Fruit fly (Drosophila melanogaster) whole organism, embryonic: ENCODE results near the gene CG13390.

Source experiments
- Atf-2 ChIP-seq: fragments of 200-800 bp; sonication (Bioruptor generic); optimal IDR thresholded peaks from 2 replicates; lab custom pipeline; 2016; ENCODE audit warnings: missing biosample characterization, missing genetic modification characterization
- B-H1 ChIP-seq: fragments of 200-800 bp; sonication (Bioruptor generic); IDR thresholded peaks from 3 replicates; pipeline ENCODE4 v1.3.6; 2022; ENCODE audit warnings: missing biosample characterization, missing genetic modification characterization
- Blimp-1 ChIP-seq: fragments of 200-800 bp; sonication (Bioruptor generic); optimal IDR thresholded peaks from 3 replicates; lab custom pipeline; 2018; ENCODE audit warnings: missing biosample characterization, missing genetic modification characterization, mild to moderate bottlenecking, moderate library complexity, missing genetic modification reagents
- Bteb2 ChIP-seq: fragments of 200-800 bp; sonication (Bioruptor generic); optimal IDR thresholded peaks from 2 replicates; lab custom pipeline; 2016; ENCODE audit warnings: missing biosample characterization, missing genetic modification characterization
- CG10147 ChIP-seq: fragments of 200-800 bp; sonication (Bioruptor generic); optimal IDR thresholded peaks from 2 replicates; lab custom pipeline; 2019; ENCODE audit warnings: missing biosample characterization, mild to moderate bottlenecking, missing genetic modification characterization, moderate library complexity
- CG10959 ChIP-seq: fragments of 200-800 bp; sonication (Bioruptor generic); IDR thresholded peaks from 2 replicates; pipeline ENCODE4 v1.3.6; 2022; ENCODE audit warnings: missing biosample characterization, missing genetic modification characterization
- CG12219 ChIP-seq: fragments of 200-800 bp; sonication (Bioruptor generic); optimal IDR thresholded peaks from 3 replicates; lab custom pipeline; 2018; ENCODE audit warnings: missing biosample characterization, mild to moderate bottlenecking, missing genetic modification characterization
- CG12942 ChIP-seq: fragments of 200-800 bp; sonication (Bioruptor generic); optimal IDR thresholded peaks from 3 replicates; lab custom pipeline; 2016; ENCODE audit warnings: missing biosample characterization, missing genetic modification characterization
- CG13296 ChIP-seq: fragments of 200-800 bp; sonication (Bioruptor generic); optimal IDR thresholded peaks from 3 replicates; lab custom pipeline; 2018; ENCODE audit warnings: missing biosample characterization, mild to moderate bottlenecking, missing genetic modification characterization
- CG13775 ChIP-seq: fragments of 200-800 bp; sonication (Bioruptor generic); optimal IDR thresholded peaks from 3 replicates; lab custom pipeline; 2017; ENCODE audit warnings: missing biosample characterization, mild to moderate bottlenecking, missing genetic modification characterization
- CG16863 ChIP-seq: fragments of 200-800 bp; sonication (Bioruptor generic); optimal IDR thresholded peaks from 3 replicates; lab custom pipeline; 2016; ENCODE audit warnings: missing biosample characterization, missing genetic modification characterization
- CG17328 ChIP-seq: fragments of 200-800 bp; sonication (Bioruptor generic); IDR thresholded peaks from 2 replicates; pipeline ENCODE4 v1.3.6; 2022; ENCODE audit warnings: missing biosample characterization, missing genetic modification characterization
- CG2199 ChIP-seq: fragments of 200-800 bp; sonication (Bioruptor generic); IDR thresholded peaks from 3 replicates; pipeline ENCODE4 v1.3.6; 2022; ENCODE audit warnings: missing biosample characterization, missing genetic modification characterization
- CG2712 ChIP-seq: fragments of 200-800 bp; optimal IDR thresholded peaks from 3 replicates; lab custom pipeline; 2019; ENCODE audit warnings: missing biosample characterization, mild to moderate bottlenecking, missing genetic modification characterization, moderate library complexity
- CG32532 ChIP-seq: fragments of 200-800 bp; sonication (Bioruptor generic); IDR thresholded peaks from 2 replicates; pipeline ENCODE4 v1.3.6; 2022; ENCODE audit warnings: missing biosample characterization, missing genetic modification characterization
- CG34376 ChIP-seq: fragments of 200-800 bp; sonication (Bioruptor generic); optimal IDR thresholded peaks from 2 replicates; lab custom pipeline; 2018; ENCODE audit warnings: missing biosample characterization, mild to moderate bottlenecking, missing genetic modification characterization
- CG4360 ChIP-seq: fragments of 200-800 bp; sonication (Bioruptor generic); IDR thresholded peaks from 2 replicates; pipeline ENCODE4 v1.3.6; 2022; ENCODE audit warnings: missing biosample characterization, missing genetic modification characterization
- CG5245 ChIP-seq: fragments of 200-800 bp; sonication (Bioruptor generic); optimal IDR thresholded peaks from 3 replicates; lab custom pipeline; 2016; ENCODE audit warnings: missing biosample characterization, missing genetic modification characterization
- CG6683 ChIP-seq: fragments of 200-800 bp; sonication (Bioruptor generic); optimal IDR thresholded peaks from 2 replicates; lab custom pipeline; 2017; ENCODE audit warnings: missing biosample characterization, mild to moderate bottlenecking, missing genetic modification characterization, missing genetic modification reagents
- CG8089 ChIP-seq: fragments of 200-800 bp; sonication (Bioruptor generic); optimal IDR thresholded peaks from 3 replicates; lab custom pipeline; 2016; ENCODE audit warnings: missing biosample characterization, missing genetic modification characterization
- CG8388 ChIP-seq: fragments of 200-800 bp; sonication (Bioruptor generic); optimal IDR thresholded peaks from 2 replicates; lab custom pipeline; 2019; ENCODE audit warnings: missing biosample characterization, mild to moderate bottlenecking, missing genetic modification characterization, moderate library complexity
- CG9817 ChIP-seq: fragments of 200-800 bp; sonication (Bioruptor generic); optimal IDR thresholded peaks from 2 replicates; lab custom pipeline; 2018; ENCODE audit warnings: missing biosample characterization, mild to moderate bottlenecking, missing genetic modification characterization, moderate library complexity
- CG9876 ChIP-seq: fragments of 200-800 bp; sonication (Bioruptor generic); optimal IDR thresholded peaks from 2 replicates; lab custom pipeline; 2016; ENCODE audit warnings: missing biosample characterization, missing genetic modification characterization
- CG9932 ChIP-seq: fragments of 200-800 bp; sonication (Bioruptor generic); IDR thresholded peaks from 2 replicates; pipeline ENCODE4 v1.3.6; 2022; ENCODE audit warnings: missing biosample characterization, missing genetic modification characterization
- CoRest ChIP-seq: fragments of 200-800 bp; sonication (Bioruptor generic); optimal IDR thresholded peaks from 3 replicates; lab custom pipeline; 2018; ENCODE audit warnings: missing biosample characterization, mild to moderate bottlenecking, missing genetic modification characterization, moderate library complexity
- Deaf1 ChIP-seq: fragments of 200-800 bp; optimal IDR thresholded peaks from 3 replicates; lab custom pipeline; 2019; ENCODE audit warnings: missing biosample characterization, mild to moderate bottlenecking, missing genetic modification characterization, moderate library complexity
- Elba2 ChIP-seq: fragments of 200-800 bp; sonication (Bioruptor generic); optimal IDR thresholded peaks from 3 replicates; lab custom pipeline; 2016; ENCODE audit warnings: missing biosample characterization, missing genetic modification characterization
- Ets97D ChIP-seq: fragments of 200-800 bp; sonication (Bioruptor generic); optimal IDR thresholded peaks from 3 replicates; lab custom pipeline; 2016; ENCODE audit warnings: missing biosample characterization, missing genetic modification characterization
- Hey ChIP-seq: fragments of 200-800 bp; sonication (Bioruptor generic); optimal IDR thresholded peaks from 3 replicates; lab custom pipeline; 2018; ENCODE audit warnings: missing biosample characterization, mild to moderate bottlenecking, missing genetic modification characterization
- Hr51 ChIP-seq, 2 experiments: fragments of 200-800 bp; sonication (Bioruptor generic); optimal IDR thresholded peaks; 2 replicates in 1 of 2; 3 replicates in 1 of 2; lab custom pipeline; 2016 to 2018; ENCODE audit warnings: missing biosample characterization in 2 of 2, missing genetic modification characterization in 2 of 2, mild to moderate bottlenecking in 1 of 2, moderate library complexity in 1 of 2
- Nf-YC ChIP-seq: fragments of 200-800 bp; optimal IDR thresholded peaks from 3 replicates; lab custom pipeline; 2019; ENCODE audit warnings: missing biosample characterization, mild to moderate bottlenecking, missing genetic modification characterization, moderate library complexity
- Opbp ChIP-seq: fragments of 200-800 bp; sonication (Bioruptor generic); IDR thresholded peaks from 3 replicates; pipeline ENCODE4 v1.3.6; 2022; ENCODE audit warnings: missing biosample characterization, missing genetic modification characterization; ENCODE audit not compliant: partially characterized antibody
- Pdp1 ChIP-seq, 2 experiments: fragments of 200-800 bp; sonication (Bioruptor generic); optimal IDR thresholded peaks; 3 replicates each; lab custom pipeline; 2016; ENCODE audit warnings: missing biosample characterization in 2 of 2, missing genetic modification characterization in 2 of 2, mild to moderate bottlenecking in 1 of 2, moderate library complexity in 1 of 2
- Spps ChIP-seq: fragments of 200-800 bp; sonication (Bioruptor generic); optimal IDR thresholded peaks from 2 replicates; lab custom pipeline; 2018; ENCODE audit warnings: missing biosample characterization, mild to moderate bottlenecking, missing genetic modification characterization
- chn ChIP-seq: fragments of 200-800 bp; sonication (Bioruptor generic); optimal IDR thresholded peaks from 2 replicates; lab custom pipeline; 2016; ENCODE audit warnings: missing biosample characterization, missing genetic modification characterization
- corto ChIP-seq: fragments of 200-800 bp; sonication (Bioruptor generic); optimal IDR thresholded peaks from 2 replicates; lab custom pipeline; 2016; ENCODE audit warnings: missing biosample characterization, mild to moderate bottlenecking, missing genetic modification characterization, moderate library complexity
- gce ChIP-seq: fragments of 200-800 bp; sonication (Bioruptor generic); IDR thresholded peaks from 3 replicates; pipeline ENCODE4 v1.3.6; 2022; ENCODE audit warnings: missing biosample characterization, missing genetic modification characterization
- gcm ChIP-seq: fragments of 200-800 bp; sonication (Bioruptor generic); optimal IDR thresholded peaks from 2 replicates; lab custom pipeline; 2019; ENCODE audit warnings: missing biosample characterization, mild to moderate bottlenecking, missing genetic modification characterization, moderate library complexity
- gfzf ChIP-seq: fragments of 200-800 bp; sonication (Bioruptor generic); optimal IDR thresholded peaks from 2 replicates; lab custom pipeline; 2016; ENCODE audit warnings: missing biosample characterization, mild to moderate bottlenecking, missing genetic modification characterization, moderate library complexity
- hb ChIP-seq: fragments of 200-800 bp; sonication (Bioruptor generic); IDR thresholded peaks from 3 replicates; pipeline ENCODE4 v1.3.6; 2022; ENCODE audit warnings: missing biosample characterization, missing genetic modification characterization; ENCODE audit not compliant: partially characterized antibody
- ind ChIP-seq: fragments of 200-800 bp; sonication (Bioruptor generic); optimal IDR thresholded peaks from 3 replicates; lab custom pipeline; 2016; ENCODE audit warnings: missing biosample characterization, missing genetic modification characterization
- nerfin-1 ChIP-seq: fragments of 200-800 bp; sonication (Bioruptor generic); optimal IDR thresholded peaks from 3 replicates; lab custom pipeline; 2019; ENCODE audit warnings: missing biosample characterization, mild to moderate bottlenecking, missing genetic modification characterization, moderate library complexity
- nom ChIP-seq: fragments of 200-800 bp; sonication (Bioruptor generic); optimal IDR thresholded peaks from 2 replicates; lab custom pipeline; 2017; ENCODE audit warnings: missing biosample characterization, missing genetic modification characterization, mild to moderate bottlenecking, moderate library complexity, missing genetic modification reagents
- prd ChIP-seq, 3 experiments: fragments of >200 bp in 2 of 3; fragments of 200-800 bp in 1 of 3; sonication (Bioruptor generic) in 1 of 3; optimal IDR thresholded peaks in 2 of 3; IDR thresholded peaks in 1 of 3; 2 replicates in 2 of 3; 3 replicates in 1 of 3; pipeline versions ENCODE4 v1.3.6 to Lab custom; 2017 to 2022; ENCODE audit warnings: missing biosample characterization in 1 of 3, missing genetic modification characterization in 1 of 3
- pros ChIP-seq: fragments of 200-800 bp; sonication (Bioruptor generic); optimal IDR thresholded peaks from 3 replicates; lab custom pipeline; 2019; ENCODE audit warnings: missing biosample characterization, mild to moderate bottlenecking, missing genetic modification characterization, moderate library complexity
- schlank ChIP-seq: fragments of 200-800 bp; sonication (Bioruptor generic); optimal IDR thresholded peaks from 2 replicates; lab custom pipeline; 2018; ENCODE audit warnings: missing biosample characterization, mild to moderate bottlenecking, missing genetic modification characterization
- slp2 ChIP-seq: fragments of 200-800 bp; sonication (Bioruptor generic); optimal IDR thresholded peaks from 2 replicates; lab custom pipeline; 2016; ENCODE audit warnings: missing biosample characterization, missing genetic modification characterization
- stwl ChIP-seq: fragments of 200-800 bp; sonication (Bioruptor generic); optimal IDR thresholded peaks from 3 replicates; lab custom pipeline; 2018; ENCODE audit warnings: missing biosample characterization, mild to moderate bottlenecking, missing genetic modification characterization, moderate library complexity
- tio ChIP-seq: fragments of 200-800 bp; sonication (Bioruptor generic); optimal IDR thresholded peaks from 2 replicates; lab custom pipeline; 2017; ENCODE audit warnings: missing biosample characterization, missing genetic modification characterization, inconsistent platforms

CG13390 gene

dm6 chr2L:8381508-8382036 lies 5.0 kb upstream of the CG13390 start, which contains the start of gene AlaRS (continued):
- TF ChIP-seq CG9817 (tag; lab: Kevin White, UChicago) (no peak), gcm (GFP tag; lab: Kevin White, UChicago) (peak; percentile 27), Opbp (peak; percentile 50; the same call in 1 of the 3 replicates), CG2712 (tag; lab: Kevin White, UChicago) (peak; percentile 61), Atf-2 (GFP tag; lab: Kevin White, UChicago) (no peak), nerfin-1 (tag; lab: Kevin White, UChicago) (peak; percentile 30), CG32532 (no peak; the same call in 1 of the 2 replicates), CG12219 (GFP tag; lab: Kevin White, UChicago) (peak; percentile 3), tio (GFP tag; lab: Kevin White, UChicago) (no peak), CG13296 (peak; percentile 50), CG8388 (peak; percentile 37), CG6683 (peak; percentile 17), CG9932 (GFP tag; lab: Robert Waterston, UW) (peak; percentile 49), Hey (tag; lab: Kevin White, UChicago) (no peak), Ets97D (peak; percentile 10), chn (no peak), CG13775 (peak; percentile 44), CG8089 (GFP tag; lab: Kevin White, UChicago) (no peak), Pdp1 (GFP tag; optimal IDR thresholded peaks at IDR 0.05; lab: Kevin White, UChicago) (peak in 1 of 2 experiments; percentile 60), pros (GFP tag; lab: Kevin White, UChicago) (no peak), ind (GFP tag; lab: Kevin White, UChicago) (peak; percentile 25), CoRest (peak; percentile 42), B-H1 (GFP tag; lab: Robert Waterston, UW) (no peak), Bteb2 (GFP tag; lab: Kevin White, UChicago) (no peak), gce (no peak), Hr51 (GFP tag; optimal IDR thresholded peaks at IDR 0.05; lab: Kevin White, UChicago) (peak in 1 of 2 experiments; percentile 46), CG2199 (GFP tag; lab: Robert Waterston, UW) (no peak), CG4360 (GFP tag; lab: Robert Waterston, UW) (no peak), CG10959 (GFP tag; lab: Robert Waterston, UW) (no peak), CG9876 (GFP tag; lab: Kevin White, UChicago) (no peak), schlank (tag; lab: Kevin White, UChicago) (no peak), Blimp-1 (GFP tag; lab: Kevin White, UChicago) (peak; percentile 54), Nf-YC (peak; percentile 40), slp2 (GFP tag; lab: Kevin White, UChicago) (no peak), CG12942 (peak; percentile 4), stwl (peak; percentile 45), prd (optimal IDR thresholded peaks at IDR 0.05; lab: Kevin White, UChicago) (no peak), prd (GFP tag; IDR thresholded peaks at IDR 0.05; lab: Robert Waterston, UW) (0 out of 3 replicates have a peak, but pooled peaks have one; percentile 7), CG10147 (GFP tag; lab: Kevin White, UChicago) (peak; percentile 21), corto (GFP tag; lab: Kevin White, UChicago) (peak; percentile 50), Deaf1 (peak; percentile 9), hb (GFP tag; lab: Robert Waterston, UW) (peak; percentile 45; the same call in 1 of the 3 replicates), nom (GFP tag; lab: Kevin White, UChicago) (peak; percentile 34), CG16863 (GFP tag; lab: Kevin White, UChicago) (no peak), gfzf (GFP tag; lab: Kevin White, UChicago) (no peak), CG34376 (GFP tag; lab: Kevin White, UChicago) (peak; percentile 41), CG5245 (GFP tag; lab: Kevin White, UChicago) (no peak), Elba2 (GFP tag; lab: Kevin White, UChicago) (no peak), CG17328 (peak; percentile 23; the same call in 1 of the 2 replicates), Spps (tag; lab: Kevin White, UChicago) (peak; percentile 23)
